Worm (Caenorhabditis elegans) whole organism, mixed stage, embryonic: ENCODE data around the gene noah-2.

Source experiments
- M03D4.4 ChIP-seq: sonication (generic microtip); optimal IDR thresholded peaks from 2 replicates; lab custom pipeline; 2017; ENCODE audit warnings: mild to moderate bottlenecking, missing genetic modification characterization, missing compliant biosample characterization
- bed-3 ChIP-seq: fragments of 200-800 bp; sonication (Bioruptor generic); optimal IDR thresholded peaks from 3 replicates; lab custom pipeline; 2018; ENCODE audit warnings: mild to moderate bottlenecking, missing genetic modification characterization, moderate library complexity, missing compliant biosample characterization
- blmp-1 ChIP-seq: fragments of 150-350 bp; optimal IDR thresholded peaks from 2 replicates; lab custom pipeline; 2014; ENCODE audit warnings: missing biosample characterization, missing genetic modification characterization
- ceh-39 ChIP-seq: fragments of 150-350 bp; optimal IDR thresholded peaks from 2 replicates; lab custom pipeline; 2014; ENCODE audit warnings: missing biosample characterization, missing genetic modification characterization
- ceh-43 ChIP-seq: fragments of 200-800 bp; sonication (Bioruptor generic); optimal IDR thresholded peaks from 2 replicates; lab custom pipeline; 2018; ENCODE audit warnings: mild to moderate bottlenecking, missing genetic modification characterization, moderate library complexity, missing compliant biosample characterization
- ceh-83 ChIP-seq: fragments of 200-800 bp; sonication (Bioruptor generic); optimal IDR thresholded peaks from 2 replicates; lab custom pipeline; 2018; ENCODE audit warnings: mild to moderate bottlenecking, missing genetic modification characterization, missing compliant biosample characterization
- ces-1 ChIP-seq: fragments of 150-350 bp; optimal IDR thresholded peaks from 2 replicates; lab custom pipeline; 2014; ENCODE audit warnings: missing biosample characterization, missing genetic modification reagents, missing genetic modification characterization
- elt-1 ChIP-seq: sonication (generic microtip); optimal IDR thresholded peaks from 2 replicates; lab custom pipeline; 2017; ENCODE audit warnings: missing genetic modification characterization, mild to moderate bottlenecking, missing compliant biosample characterization, antibody characterized with exemption, moderate library complexity, borderline replicate concordance; ENCODE audit not compliant: insufficient read depth
- elt-3 ChIP-seq: fragments of 150-350 bp; optimal IDR thresholded peaks from 2 replicates; lab custom pipeline; 2014; ENCODE audit warnings: missing biosample characterization, missing genetic modification characterization
- ham-2 ChIP-seq: fragments of 200-800 bp; sonication (Bioruptor generic); optimal IDR thresholded peaks from 2 replicates; lab custom pipeline; 2018; ENCODE audit warnings: mild to moderate bottlenecking, missing genetic modification characterization, missing compliant biosample characterization
- hlh-1 ChIP-seq: fragments of 150-350 bp; optimal IDR thresholded peaks from 2 replicates; lab custom pipeline; 2014; ENCODE audit warnings: missing biosample characterization, missing genetic modification reagents, missing genetic modification characterization
- lin-13 ChIP-seq: fragments of 150-350 bp; optimal IDR thresholded peaks from 2 replicates; lab custom pipeline; 2014; ENCODE audit warnings: missing biosample characterization, missing genetic modification characterization
- lin-32 ChIP-seq: fragments of 200-800 bp; sonication (Bioruptor generic); optimal IDR thresholded peaks from 2 replicates; lab custom pipeline; 2018; ENCODE audit warnings: mild to moderate bottlenecking, missing genetic modification characterization, missing compliant biosample characterization
- lsy-2 ChIP-seq: fragments of 150-350 bp; optimal IDR thresholded peaks from 2 replicates; lab custom pipeline; 2014; ENCODE audit warnings: missing biosample characterization, missing genetic modification characterization
- mep-1 ChIP-seq: fragments of 150-350 bp; optimal IDR thresholded peaks from 2 replicates; lab custom pipeline; 2017; ENCODE audit warnings: missing biosample characterization, missing genetic modification reagents, missing genetic modification characterization, inconsistent platforms
- mls-2 ChIP-seq: sonication (generic microtip); optimal IDR thresholded peaks from 2 replicates; lab custom pipeline; 2016; ENCODE audit warnings: mild to moderate bottlenecking, missing genetic modification characterization, moderate library complexity, missing compliant biosample characterization
- nhr-12 ChIP-seq: fragments of 150-350 bp; optimal IDR thresholded peaks from 2 replicates; lab custom pipeline; 2014; ENCODE audit warnings: missing biosample characterization, missing genetic modification characterization
- nhr-2 ChIP-seq: fragments of 150-350 bp; optimal IDR thresholded peaks from 2 replicates; lab custom pipeline; 2014; ENCODE audit warnings: missing biosample characterization, missing genetic modification characterization
- nhr-237 ChIP-seq: fragments of 150-350 bp; optimal IDR thresholded peaks from 2 replicates; lab custom pipeline; 2014; ENCODE audit warnings: missing biosample characterization, missing genetic modification characterization
- nhr-28 ChIP-seq: fragments of 150-350 bp; optimal IDR thresholded peaks from 2 replicates; lab custom pipeline; 2014; ENCODE audit warnings: missing biosample characterization, missing genetic modification characterization
- nhr-76 ChIP-seq: sonication (generic microtip); optimal IDR thresholded peaks from 2 replicates; lab custom pipeline; 2017; ENCODE audit warnings: missing biosample characterization, missing genetic modification characterization
- pha-4 ChIP-seq: fragments of 150-350 bp; optimal IDR thresholded peaks from 2 replicates; lab custom pipeline; 2018; ENCODE audit warnings: missing biosample characterization, missing genetic modification reagents, missing genetic modification characterization
- sem-2 ChIP-seq: fragments of 200-800 bp; sonication (Bioruptor generic); optimal IDR thresholded peaks from 2 replicates; lab custom pipeline; 2018; ENCODE audit warnings: mild to moderate bottlenecking, missing genetic modification characterization, missing compliant biosample characterization
- snpc-4 ChIP-seq: fragments of 150-350 bp; optimal IDR thresholded peaks from 2 replicates; lab custom pipeline; 2014; ENCODE audit warnings: missing biosample characterization, missing genetic modification characterization
- sptf-1 ChIP-seq: sonication (generic microtip); optimal IDR thresholded peaks from 2 replicates; lab custom pipeline; 2017; ENCODE audit warnings: mild to moderate bottlenecking, missing genetic modification characterization, moderate library complexity, missing compliant biosample characterization
- tbx-8 ChIP-seq: fragments of 200-800 bp; sonication (Bioruptor generic); optimal IDR thresholded peaks from 2 replicates; lab custom pipeline; 2018; ENCODE audit warnings: mild to moderate bottlenecking, missing genetic modification characterization, moderate library complexity, missing compliant biosample characterization
- unc-120 ChIP-seq: sonication (generic microtip); optimal IDR thresholded peaks from 2 replicates; lab custom pipeline; 2017; ENCODE audit warnings: missing genetic modification characterization, missing compliant biosample characterization; ENCODE audit not compliant: poor library complexity, severe bottlenecking
- unc-39 ChIP-seq: fragments of 150-350 bp; optimal IDR thresholded peaks from 2 replicates; lab custom pipeline; 2014; ENCODE audit warnings: missing biosample characterization, missing genetic modification characterization
- unc-62 ChIP-seq: fragments of 150-350 bp; optimal IDR thresholded peaks from 2 replicates; lab custom pipeline; 2014; ENCODE audit warnings: missing biosample characterization, missing genetic modification reagents, missing genetic modification characterization
- zip-8 ChIP-seq: fragments of 150-350 bp; optimal IDR thresholded peaks from 2 replicates; lab custom pipeline; 2014; ENCODE audit warnings: missing biosample characterization, missing genetic modification characterization
- ztf-11 ChIP-seq: fragments of 150-350 bp; optimal IDR thresholded peaks from 2 replicates; lab custom pipeline; 2014; ENCODE audit warnings: missing biosample characterization, missing genetic modification characterization

noah-2 gene

ce11 chrIV:14072011-14072649 is 18.9 kb upstream of the noah-2 start:
- TF ChIP-seq ceh-83 (GFP tag; lab: Kevin White, UChicago) (no peak), nhr-28 (tag; lab: Kevin White, UChicago) (no peak), unc-39 (no peak), lsy-2 (no peak), nhr-12 (tag; lab: Kevin White, UChicago) (no peak), ceh-39 (no peak), nhr-76 (tag; lab: Kevin White, UChicago) (no peak), ham-2 (GFP tag; lab: Kevin White, UChicago) (no peak), zip-8 (no peak), sptf-1 (tag; lab: Kevin White, UChicago) (no peak), snpc-4 (tag; lab: Kevin White, UChicago) (no peak)
- TF ChIP-seq, all 35 proteins: peak for 0

- TF ChIP-seq elt-1 (tag; lab: Kevin White, UChicago) (no peak), ztf-11 (tag; lab: Kevin White, UChicago) (no peak), nhr-237 (tag; lab: Kevin White, UChicago) (no peak), unc-62 (GFP tag; lab: Kevin White, UChicago) (no peak), nhr-2 (no peak), tbx-8 (GFP tag; lab: Kevin White, UChicago) (no peak), lin-13 (tag; lab: Kevin White, UChicago) (no peak), hlh-1 (no peak)
These were observed 16.6 kb upstream of the noah-2 start for ce11 chrIV:14074456-14074855.

ce11 chrIV:14077135-14077534 is 13.9 kb upstream of the noah-2 start, which contains the start of gene cfp-1:
Gene cfp-1 (plus strand): TSS chrIV:14077435.
- TF ChIP-seq nhr-2 (no peak), zip-8 (peak; percentile 22)

ce11 chrIV:14082956-14083355 is 8.1 kb upstream of the noah-2 start:
- TF ChIP-seq ceh-39, result no peak
- no peak for TF ChIP-seq pha-4 (tag; lab: Kevin White, UChicago)
- TF ChIP-seq elt-1 (tag; lab: Kevin White, UChicago), result peak; percentile 10

- TF ChIP-seq elt-3 (tag; lab: Kevin White, UChicago), result no peak
- no peak for TF ChIP-seq ztf-11 (tag; lab: Kevin White, UChicago)
- TF ChIP-seq unc-120 (tag; lab: Kevin White, UChicago), result no peak
- TF ChIP-seq lin-32, result no peak
- no peak for TF ChIP-seq nhr-76 (tag; lab: Kevin White, UChicago)
- no peak for TF ChIP-seq M03D4.4 (tag; lab: Kevin White, UChicago)
- TF ChIP-seq lin-13 (tag; lab: Kevin White, UChicago), result no peak
- TF ChIP-seq ces-1 (GFP tag; lab: Kevin White, UChicago), result no peak
- no peak for TF ChIP-seq pha-4 (tag; lab: Kevin White, UChicago)
- no peak for TF ChIP-seq mep-1 (tag; lab: Kevin White, UChicago)
- TF ChIP-seq ceh-83 (GFP tag; lab: Kevin White, UChicago), result no peak
- TF ChIP-seq ceh-43 (GFP tag; lab: Kevin White, UChicago), result no peak
- TF ChIP-seq nhr-237 (tag; lab: Kevin White, UChicago), result no peak
- TF ChIP-seq mls-2 (tag; lab: Kevin White, UChicago), result no peak
- no peak for TF ChIP-seq blmp-1
- TF ChIP-seq hlh-1, result no peak
- TF ChIP-seq sem-2 (GFP tag; lab: Kevin White, UChicago), result no peak
- no peak for TF ChIP-seq bed-3 (GFP tag; lab: Kevin White, UChicago)
- TF ChIP-seq, all 35 proteins: peak for 0
These were observed 7.5 kb upstream of the noah-2 start, which contains the start of gene F52B11.2 for ce11 chrIV:14083505-14083904. Gene F52B11.2 (plus strand): TSS chrIV:14083568.
